Worm (Caenorhabditis elegans) whole organism, L3 larva: ENCODE measurements around the gene cpf-2.
A peak's percentile ranks its signal among the peaks of the same experiment; 100 is the strongest.

Source experiments
- R02D3.7 ChIP-seq: fragments of 150-350 bp; optimal IDR thresholded peaks from 2 replicates; lab custom pipeline; 2014; ENCODE audit warnings: missing biosample characterization, missing genetic modification characterization
- aly-2 ChIP-seq: fragments of 150-350 bp; optimal IDR thresholded peaks from 2 replicates; lab custom pipeline; 2014; ENCODE audit warnings: missing biosample characterization, missing genetic modification characterization
- ama-1 ChIP-seq: fragments of 150-350 bp; optimal IDR thresholded peaks from 2 replicates; lab custom pipeline; 2018
- ceh-16 ChIP-seq: sonication (generic microtip); optimal IDR thresholded peaks from 2 replicates; lab custom pipeline; 2017; ENCODE audit warnings: missing biosample characterization, missing genetic modification characterization
- ceh-28 ChIP-seq: fragments of 150-350 bp; optimal IDR thresholded peaks from 2 replicates; lab custom pipeline; 2014; ENCODE audit warnings: missing biosample characterization, missing genetic modification reagents, missing genetic modification characterization
- daf-12 ChIP-seq: fragments of 150-350 bp; optimal IDR thresholded peaks from 2 replicates; lab custom pipeline; 2014; ENCODE audit warnings: missing biosample characterization, missing genetic modification reagents, missing genetic modification characterization
- egl-27 ChIP-seq: sonication (generic microtip); optimal IDR thresholded peaks from 4 replicates; lab custom pipeline; 2017; ENCODE audit warnings: missing biosample characterization, missing genetic modification reagents, missing genetic modification characterization
- elt-1 ChIP-seq: fragments of 150-350 bp; optimal IDR thresholded peaks from 2 replicates; lab custom pipeline; 2014; ENCODE audit warnings: missing biosample characterization, missing genetic modification characterization
- elt-2 ChIP-seq: sonication (generic microtip); optimal IDR thresholded peaks from 2 replicates; lab custom pipeline; 2016; ENCODE audit warnings: missing genetic modification reagents, mild to moderate bottlenecking, missing genetic modification characterization, missing compliant biosample characterization
- elt-3 ChIP-seq, 3 experiments: fragments of 150-350 bp in 1 of 3; sonication (generic microtip) in 2 of 3; optimal IDR thresholded peaks; 2 replicates in 2 of 3; 4 replicates in 1 of 3; lab custom pipeline; 2014 to 2017; ENCODE audit warnings: missing biosample characterization in 3 of 3, missing genetic modification characterization in 3 of 3
- eor-1 ChIP-seq, 2 experiments: fragments of 150-350 bp; optimal IDR thresholded peaks; 2 replicates each; lab custom pipeline; 2014 to 2018; ENCODE audit warnings: missing biosample characterization in 2 of 2, missing genetic modification characterization in 2 of 2
- fkh-10 ChIP-seq: sonication (generic microtip); optimal IDR thresholded peaks from 2 replicates; lab custom pipeline; 2017; ENCODE audit warnings: missing biosample characterization, missing genetic modification reagents, missing genetic modification characterization
- fkh-2 ChIP-seq: fragments of 150-350 bp; optimal IDR thresholded peaks from 2 replicates; lab custom pipeline; 2014; ENCODE audit warnings: missing biosample characterization, missing genetic modification reagents, missing genetic modification characterization
- hmg-11 ChIP-seq: sonication (generic microtip); optimal IDR thresholded peaks from 2 replicates; lab custom pipeline; 2016; ENCODE audit warnings: missing genetic modification characterization, missing compliant biosample characterization
- jun-1 ChIP-seq: fragments of 150-350 bp; optimal IDR thresholded peaks from 2 replicates; lab custom pipeline; 2014; ENCODE audit warnings: missing biosample characterization, missing genetic modification reagents, missing genetic modification characterization
- lin-15B ChIP-seq: fragments of 150-350 bp; optimal IDR thresholded peaks from 2 replicates; lab custom pipeline; 2014; ENCODE audit warnings: missing biosample characterization, missing genetic modification characterization
- lin-39 ChIP-seq: fragments of 150-350 bp; optimal IDR thresholded peaks from 2 replicates; lab custom pipeline; 2018; ENCODE audit warnings: missing biosample characterization, missing genetic modification reagents, missing genetic modification characterization
- mdl-1 ChIP-seq: fragments of 150-350 bp; optimal IDR thresholded peaks from 2 replicates; lab custom pipeline; 2014; ENCODE audit warnings: missing biosample characterization, missing genetic modification characterization
- mml-1 ChIP-seq: fragments of 150-350 bp; sonication (generic microtip); optimal IDR thresholded peaks from 3 replicates; lab custom pipeline; 2014; ENCODE audit warnings: missing biosample characterization, missing genetic modification characterization
- nfya-1 ChIP-seq: sonication (generic microtip); optimal IDR thresholded peaks from 2 replicates; lab custom pipeline; 2017; ENCODE audit warnings: missing genetic modification characterization, mild to moderate bottlenecking, missing compliant biosample characterization, antibody characterized with exemption, moderate library complexity; ENCODE audit not compliant: insufficient read depth
- nhr-11 ChIP-seq: fragments of 150-350 bp; optimal IDR thresholded peaks from 2 replicates; lab custom pipeline; 2014; ENCODE audit warnings: missing biosample characterization, missing genetic modification characterization
- nhr-12 ChIP-seq: fragments of 150-350 bp; optimal IDR thresholded peaks from 2 replicates; lab custom pipeline; 2014; ENCODE audit warnings: missing biosample characterization, missing genetic modification characterization
- nhr-23 ChIP-seq: fragments of 150-350 bp; optimal IDR thresholded peaks from 2 replicates; lab custom pipeline; 2014; ENCODE audit warnings: missing biosample characterization, missing genetic modification reagents, missing genetic modification characterization
- nhr-237 ChIP-seq: fragments of 150-350 bp; optimal IDR thresholded peaks from 2 replicates; lab custom pipeline; 2014; ENCODE audit warnings: missing biosample characterization, missing genetic modification characterization
- nhr-25 ChIP-seq: sonication (generic microtip); optimal IDR thresholded peaks from 2 replicates; lab custom pipeline; 2017; ENCODE audit warnings: missing biosample characterization, missing genetic modification characterization
- nhr-28 ChIP-seq: fragments of 150-350 bp; optimal IDR thresholded peaks from 2 replicates; lab custom pipeline; 2014; ENCODE audit warnings: missing biosample characterization, missing genetic modification characterization
- nhr-43 ChIP-seq: sonication (generic microtip); optimal IDR thresholded peaks from 2 replicates; lab custom pipeline; 2016; ENCODE audit warnings: mild to moderate bottlenecking, missing genetic modification characterization, missing compliant biosample characterization; ENCODE audit not compliant: poor library complexity, severe bottlenecking
- nhr-76 ChIP-seq: fragments of 150-350 bp; sonication (generic microtip); optimal IDR thresholded peaks from 5 replicates; lab custom pipeline; 2014; ENCODE audit warnings: missing biosample characterization, missing genetic modification characterization
- nhr-77 ChIP-seq: fragments of 150-350 bp; optimal IDR thresholded peaks from 2 replicates; lab custom pipeline; 2014; ENCODE audit warnings: missing biosample characterization, missing genetic modification characterization
- pha-4 ChIP-seq: fragments of 150-350 bp; optimal IDR thresholded peaks from 2 replicates; lab custom pipeline; 2014; ENCODE audit warnings: missing biosample characterization, missing genetic modification reagents, missing genetic modification characterization
- pqm-1 ChIP-seq: fragments of 150-350 bp; optimal IDR thresholded peaks from 2 replicates; lab custom pipeline; 2017; ENCODE audit warnings: missing biosample characterization, missing genetic modification characterization, inconsistent platforms
- sea-2 ChIP-seq: fragments of 150-350 bp; sonication (generic microtip); optimal IDR thresholded peaks from 4 replicates; lab custom pipeline; 2014; ENCODE audit warnings: missing biosample characterization, missing genetic modification reagents, missing genetic modification characterization
- skn-1 ChIP-seq: fragments of 150-350 bp; optimal IDR thresholded peaks from 2 replicates; lab custom pipeline; 2014; ENCODE audit warnings: missing biosample characterization, missing genetic modification characterization
- snpc-4 ChIP-seq: fragments of 150-350 bp; optimal IDR thresholded peaks from 2 replicates; lab custom pipeline; 2014; ENCODE audit warnings: missing biosample characterization, missing genetic modification characterization
- tbx-2 ChIP-seq: sonication (generic microtip); optimal IDR thresholded peaks from 2 replicates; lab custom pipeline; 2016; ENCODE audit warnings: mild to moderate bottlenecking, missing genetic modification characterization, missing compliant biosample characterization
- zag-1 ChIP-seq: fragments of 150-350 bp; optimal IDR thresholded peaks from 2 replicates; lab custom pipeline; 2014; ENCODE audit warnings: missing biosample characterization, missing genetic modification characterization
- ztf-11 ChIP-seq: fragments of 150-350 bp; optimal IDR thresholded peaks from 2 replicates; lab custom pipeline; 2014; ENCODE audit warnings: missing biosample characterization, missing genetic modification characterization
- ztf-4 ChIP-seq: fragments of 150-350 bp; optimal IDR thresholded peaks from 2 replicates; lab custom pipeline; 2014; ENCODE audit warnings: missing biosample characterization, missing genetic modification characterization

Gene cpf-2

ce11 chrIII:13314636-13315035, 46.0 kb upstream of the cpf-2 start:
- TF ChIP-seq nhr-237 (tag; lab: Kevin White, UChicago) (no peak), nhr-12 (tag; lab: Kevin White, UChicago) (no peak), elt-3 (tag; optimal IDR thresholded peaks at IDR 0.05; lab: Kevin White, UChicago) (no peak), nhr-28 (tag; lab: Kevin White, UChicago) (no peak), snpc-4 (no peak), skn-1 (tag; lab: Kevin White, UChicago) (no peak), hmg-11 (no peak), mdl-1 (no peak)
- TF ChIP-seq, all 47 proteins: peak for 0

- no peak for TF ChIP-seq nhr-11
- TF ChIP-seq nhr-76 (tag; lab: Kevin White, UChicago) = no peak
- TF ChIP-seq sea-2 (GFP tag; lab: Kevin White, UChicago) = no peak
- no peak for TF ChIP-seq pqm-1
- no peak for TF ChIP-seq ceh-16 (tag; lab: Kevin White, UChicago)
- TF ChIP-seq elt-2 = no peak
- TF ChIP-seq pha-4 (tag; lab: Kevin White, UChicago) = peak; percentile 69
- TF ChIP-seq elt-1 (tag; lab: Kevin White, UChicago) = no peak
- no peak for TF ChIP-seq fkh-2 (tag; lab: Kevin White, UChicago)
- no peak for TF ChIP-seq aly-2 (tag; lab: Kevin White, UChicago)
- TF ChIP-seq R02D3.7 (tag; lab: Kevin White, UChicago) = no peak
- TF ChIP-seq lin-39 = no peak
- TF ChIP-seq nhr-43 (tag; lab: Kevin White, UChicago) = no peak
- TF ChIP-seq mdl-1 = no peak
- TF ChIP-seq elt-3 (tag; optimal IDR thresholded peaks at IDR 0.05; lab: Kevin White, UChicago) = no peak
- TF ChIP-seq ceh-28 (tag; lab: Kevin White, UChicago) = peak; percentile 34
- TF ChIP-seq ama-1 (lab: Kevin White, UChicago) = no peak
- TF ChIP-seq nhr-25 (tag; lab: Kevin White, UChicago) = peak; percentile 16
- no peak for TF ChIP-seq nhr-12 (tag; lab: Kevin White, UChicago)
- TF ChIP-seq lin-15B (tag; lab: Kevin White, UChicago) = peak; percentile 46
- no peak for TF ChIP-seq tbx-2
- no peak for TF ChIP-seq skn-1 (tag; lab: Kevin White, UChicago)
- TF ChIP-seq nhr-23 = peak; percentile 64
- no peak for TF ChIP-seq snpc-4
- TF ChIP-seq jun-1 = no peak
- TF ChIP-seq nhr-77 = no peak
- TF ChIP-seq ztf-11 = no peak
- no peak for TF ChIP-seq eor-1 (tag; optimal IDR thresholded peaks at IDR 0.05; lab: Kevin White, UChicago)
- TF ChIP-seq nfya-1 (tag; lab: Kevin White, UChicago) = peak; percentile 55
- TF ChIP-seq egl-27 = no peak
- TF ChIP-seq, all 47 proteins: peak for 6
Measured at ce11 chrIII:13313788-13314187, 45.1 kb upstream of the cpf-2 start, which contains the start of gene Y43F4B.10. Y43F4B.10 (plus strand) TSS chrIII:13314068.

- peak; percentile 67 for TF ChIP-seq pha-4 (tag; lab: Kevin White, UChicago)
- TF ChIP-seq nhr-23 = peak; percentile 26
- no peak for TF ChIP-seq daf-12
- TF ChIP-seq pqm-1 = peak; percentile 56
- TF ChIP-seq elt-2 = peak; percentile 32
Measured at ce11 chrIII:13310552-13310951, 41.9 kb upstream of the cpf-2 start.

ce11 chrIII:13307107-13307506, 38.4 kb upstream of the cpf-2 start, which contains the start of the genes klp-19 and slc-36.1:
klp-19 (minus strand) TSS chrIII:13307259.
slc-36.1 (plus strand) TSS chrIII:13307502.
- TF ChIP-seq nhr-12 (tag; lab: Kevin White, UChicago) (no peak), hmg-11 (peak; percentile 72), fkh-10 (GFP tag; lab: Kevin White, UChicago) (no peak), elt-2 (peak; percentile 0), lin-15B (tag; lab: Kevin White, UChicago) (peak; percentile 41), snpc-4 (peak; percentile 2), pha-4 (tag; lab: Kevin White, UChicago) (peak; percentile 64), nhr-43 (tag; lab: Kevin White, UChicago) (peak; percentile 7), nhr-23 (peak; percentile 53)

- TF ChIP-seq mml-1 = no peak
- TF ChIP-seq nhr-11 = no peak
- TF ChIP-seq ztf-4 (tag; lab: Kevin White, UChicago) = no peak
- TF ChIP-seq zag-1 = no peak
- TF ChIP-seq eor-1 (tag; optimal IDR thresholded peaks at IDR 0.05; lab: Kevin White, UChicago) = no peak
- TF ChIP-seq jun-1 = no peak
- TF ChIP-seq R02D3.7 (tag; lab: Kevin White, UChicago) = no peak
- no peak for TF ChIP-seq nhr-43 (tag; lab: Kevin White, UChicago)
- no peak for TF ChIP-seq nhr-76 (tag; lab: Kevin White, UChicago)
- TF ChIP-seq tbx-2 = no peak
- no peak for TF ChIP-seq lin-39
Measured at ce11 chrIII:13305537-13305936, 36.9 kb upstream of the cpf-2 start.
